Fruit fly (Drosophila melanogaster) whole organism, embryonic: Measurements from ENCODE around the gene arx.

ENCODE experiments used
- Abd-B ChIP-seq: fragments of 200-800 bp; sonication (Bioruptor generic); optimal IDR thresholded peaks from 2 replicates; lab custom pipeline; 2018; ENCODE audit warnings: missing biosample characterization, mild to moderate bottlenecking, missing genetic modification characterization, moderate library complexity
- Atf6 ChIP-seq: fragments of 200-800 bp; sonication (Bioruptor generic); IDR thresholded peaks from 2 replicates; pipeline ENCODE4 v1.3.6; 2022; ENCODE audit warnings: missing biosample characterization, missing genetic modification characterization
- Bdp1 ChIP-seq: fragments of 200-800 bp; sonication (Bioruptor generic); optimal IDR thresholded peaks from 3 replicates; lab custom pipeline; 2016; ENCODE audit warnings: missing biosample characterization, missing genetic modification characterization
- Bgb ChIP-seq: fragments of 200-800 bp; sonication (Bioruptor generic); IDR thresholded peaks from 2 replicates; pipeline ENCODE4 v1.3.6; 2022; ENCODE audit warnings: missing biosample characterization, missing genetic modification characterization; ENCODE audit not compliant: partially characterized antibody
- Blimp-1 ChIP-seq: fragments of 200-800 bp; sonication (Bioruptor generic); optimal IDR thresholded peaks from 3 replicates; lab custom pipeline; 2018; ENCODE audit warnings: missing biosample characterization, missing genetic modification characterization, mild to moderate bottlenecking, moderate library complexity, missing genetic modification reagents
- BtbVII ChIP-seq: fragments of 200-800 bp; sonication (Bioruptor generic); optimal IDR thresholded peaks from 3 replicates; lab custom pipeline; 2017; ENCODE audit warnings: missing biosample characterization, mild to moderate bottlenecking, missing genetic modification characterization
- CG11247 ChIP-seq: fragments of 200-800 bp; sonication (Bioruptor generic); IDR thresholded peaks from 2 replicates; pipeline ENCODE4 v1.3.6; 2022; ENCODE audit warnings: missing biosample characterization, missing genetic modification characterization
- CG12155 ChIP-seq: fragments of 200-800 bp; sonication (Bioruptor generic); optimal IDR thresholded peaks from 3 replicates; lab custom pipeline; 2016; ENCODE audit warnings: missing biosample characterization, missing genetic modification characterization
- CG13624 ChIP-seq: fragments of 200-800 bp; sonication (Bioruptor generic); optimal IDR thresholded peaks from 2 replicates; lab custom pipeline; 2016; ENCODE audit warnings: missing biosample characterization, missing genetic modification characterization
- CG13775 ChIP-seq: fragments of 200-800 bp; sonication (Bioruptor generic); optimal IDR thresholded peaks from 3 replicates; lab custom pipeline; 2017; ENCODE audit warnings: missing biosample characterization, mild to moderate bottlenecking, missing genetic modification characterization
- CG15269 ChIP-seq: fragments of 200-800 bp; sonication (Bioruptor generic); optimal IDR thresholded peaks from 2 replicates; lab custom pipeline; 2018; ENCODE audit warnings: missing biosample characterization, mild to moderate bottlenecking, missing genetic modification characterization, moderate library complexity
- CG1603 ChIP-seq: fragments of 200-800 bp; sonication (Bioruptor generic); optimal IDR thresholded peaks from 2 replicates; lab custom pipeline; 2019; ENCODE audit warnings: missing biosample characterization, mild to moderate bottlenecking, missing genetic modification characterization, moderate library complexity
- CG16813 ChIP-seq: fragments of 200-800 bp; sonication (Bioruptor generic); IDR thresholded peaks from 3 replicates; pipeline ENCODE4 v1.3.6; 2022; ENCODE audit warnings: missing biosample characterization, missing genetic modification characterization; ENCODE audit not compliant: partially characterized antibody
- CG17612 ChIP-seq: fragments of 200-800 bp; sonication (Bioruptor generic); IDR thresholded peaks from 2 replicates; pipeline ENCODE4 v1.3.6; 2022; ENCODE audit warnings: missing biosample characterization, missing genetic modification characterization
- CG18262 ChIP-seq: fragments of 200-800 bp; optimal IDR thresholded peaks from 3 replicates; lab custom pipeline; 2019; ENCODE audit warnings: missing biosample characterization, mild to moderate bottlenecking, missing genetic modification characterization, moderate library complexity
- CG2129 ChIP-seq: fragments of 200-800 bp; sonication (Bioruptor generic); IDR thresholded peaks from 2 replicates; pipeline ENCODE4 v1.3.6; 2022; ENCODE audit warnings: missing biosample characterization, missing genetic modification characterization; ENCODE audit not compliant: partially characterized antibody
- CG2678 ChIP-seq: fragments of 200-800 bp; sonication (Bioruptor generic); optimal IDR thresholded peaks from 3 replicates; lab custom pipeline; 2019; ENCODE audit warnings: missing biosample characterization, mild to moderate bottlenecking, missing genetic modification characterization, moderate library complexity
- CG30431 ChIP-seq: fragments of 200-800 bp; sonication (Bioruptor generic); optimal IDR thresholded peaks from 2 replicates; lab custom pipeline; 2017; ENCODE audit warnings: missing biosample characterization, missing genetic modification characterization
- CG32532 ChIP-seq: fragments of 200-800 bp; sonication (Bioruptor generic); IDR thresholded peaks from 2 replicates; pipeline ENCODE4 v1.3.6; 2022; ENCODE audit warnings: missing biosample characterization, missing genetic modification characterization
- CG4707 ChIP-seq: fragments of 200-800 bp; sonication (Bioruptor generic); optimal IDR thresholded peaks from 2 replicates; lab custom pipeline; 2018; ENCODE audit warnings: missing biosample characterization, mild to moderate bottlenecking, missing genetic modification characterization, moderate library complexity
- CG7372 ChIP-seq: fragments of 200-800 bp; sonication (Bioruptor generic); IDR thresholded peaks from 2 replicates; pipeline ENCODE4 v1.3.6; 2022; ENCODE audit warnings: missing biosample characterization, missing genetic modification characterization
- CG7745 ChIP-seq: fragments of 200-800 bp; sonication (Bioruptor generic); optimal IDR thresholded peaks from 2 replicates; lab custom pipeline; 2018; ENCODE audit warnings: missing biosample characterization, mild to moderate bottlenecking, missing genetic modification characterization, moderate library complexity
- CG7963 ChIP-seq: fragments of 200-800 bp; sonication (Bioruptor generic); IDR thresholded peaks from 3 replicates; pipeline ENCODE4 v1.3.6; 2022; ENCODE audit warnings: missing biosample characterization, missing genetic modification characterization; ENCODE audit not compliant: partially characterized antibody
- CG8290 ChIP-seq, 3 experiments: fragments of 200-800 bp; sonication (Bioruptor generic); optimal IDR thresholded peaks; 2 replicates each; lab custom pipeline; 2016 to 2019; ENCODE audit warnings: missing biosample characterization in 3 of 3, missing genetic modification characterization in 3 of 3, mild to moderate bottlenecking in 2 of 3, moderate library complexity in 1 of 3
- CG9609 ChIP-seq: fragments of 200-800 bp; sonication (Bioruptor generic); optimal IDR thresholded peaks from 3 replicates; lab custom pipeline; 2016; ENCODE audit warnings: missing biosample characterization, missing genetic modification characterization
- Fer1 ChIP-seq: fragments of 200-800 bp; sonication (Bioruptor generic); optimal IDR thresholded peaks from 2 replicates; lab custom pipeline; 2017; ENCODE audit warnings: missing biosample characterization, mild to moderate bottlenecking, missing genetic modification characterization
- Fer3 ChIP-seq: fragments of 200-800 bp; sonication (Bioruptor generic); optimal IDR thresholded peaks from 2 replicates; lab custom pipeline; 2018; ENCODE audit warnings: missing biosample characterization, mild to moderate bottlenecking, missing genetic modification characterization, moderate library complexity
- Jarid2 ChIP-seq: fragments of 200-800 bp; sonication (Bioruptor generic); optimal IDR thresholded peaks from 3 replicates; lab custom pipeline; 2017; ENCODE audit warnings: mild to moderate bottlenecking, missing biosample characterization, missing genetic modification reagents, missing genetic modification characterization
- Max ChIP-seq: fragments of 200-800 bp; sonication (Bioruptor generic); optimal IDR thresholded peaks from 2 replicates; lab custom pipeline; 2016; ENCODE audit warnings: missing biosample characterization, mild to moderate bottlenecking, missing genetic modification characterization
- NFAT ChIP-seq: fragments of 200-800 bp; sonication (Bioruptor generic); IDR thresholded peaks from 2 replicates; pipeline ENCODE4 v1.3.6; 2022; ENCODE audit warnings: missing biosample characterization, missing genetic modification characterization
- Opbp ChIP-seq: fragments of 200-800 bp; sonication (Bioruptor generic); IDR thresholded peaks from 3 replicates; pipeline ENCODE4 v1.3.6; 2022; ENCODE audit warnings: missing biosample characterization, missing genetic modification characterization; ENCODE audit not compliant: partially characterized antibody
- Sox100B ChIP-seq: fragments of 200-800 bp; sonication (Bioruptor generic); optimal IDR thresholded peaks from 3 replicates; lab custom pipeline; 2018; ENCODE audit warnings: missing biosample characterization, mild to moderate bottlenecking, missing genetic modification characterization
- Ssrp ChIP-seq: fragments of 200-800 bp; sonication (Bioruptor generic); optimal IDR thresholded peaks from 2 replicates; lab custom pipeline; 2018; ENCODE audit warnings: missing biosample characterization, mild to moderate bottlenecking, missing genetic modification characterization, moderate library complexity
- YL-1 ChIP-seq: fragments of 200-800 bp; sonication (Bioruptor generic); optimal IDR thresholded peaks from 3 replicates; lab custom pipeline; 2017; ENCODE audit warnings: missing biosample characterization, mild to moderate bottlenecking, missing genetic modification characterization
- ap ChIP-seq: fragments of 200-800 bp; sonication (Bioruptor generic); IDR thresholded peaks from 2 replicates; pipeline ENCODE4 v1.3.6; 2022; ENCODE audit warnings: missing biosample characterization, missing genetic modification characterization
- cas ChIP-seq: fragments of 200-800 bp; sonication (Bioruptor generic); IDR thresholded peaks from 2 replicates; pipeline ENCODE4 v1.3.6; 2022; ENCODE audit warnings: missing biosample characterization, missing genetic modification characterization
- crol ChIP-seq: fragments of 200-800 bp; sonication (Bioruptor generic); IDR thresholded peaks from 2 replicates; pipeline ENCODE4 v1.3.6; 2022; ENCODE audit warnings: missing biosample characterization, missing genetic modification characterization
- eve ChIP-seq, 2 experiments: fragments of >200 bp; optimal IDR thresholded peaks; 2 replicates each; lab custom pipeline; 2017; ENCODE audit warnings: missing biosample characterization in 2 of 2, missing genetic modification characterization in 2 of 2
- gfzf ChIP-seq: fragments of 200-800 bp; sonication (Bioruptor generic); optimal IDR thresholded peaks from 2 replicates; lab custom pipeline; 2016; ENCODE audit warnings: missing biosample characterization, mild to moderate bottlenecking, missing genetic modification characterization, moderate library complexity
- grn ChIP-seq: fragments of 200-800 bp; sonication (Bioruptor generic); optimal IDR thresholded peaks from 3 replicates; lab custom pipeline; 2017; ENCODE audit warnings: missing biosample characterization, missing genetic modification characterization
- kah ChIP-seq: fragments of 200-800 bp; sonication (Bioruptor generic); optimal IDR thresholded peaks from 2 replicates; lab custom pipeline; 2018; ENCODE audit warnings: missing biosample characterization, mild to moderate bottlenecking, missing genetic modification characterization
- nerfin-1 ChIP-seq: fragments of 200-800 bp; sonication (Bioruptor generic); optimal IDR thresholded peaks from 3 replicates; lab custom pipeline; 2019; ENCODE audit warnings: missing biosample characterization, mild to moderate bottlenecking, missing genetic modification characterization, moderate library complexity
- nom ChIP-seq: fragments of 200-800 bp; sonication (Bioruptor generic); optimal IDR thresholded peaks from 2 replicates; lab custom pipeline; 2017; ENCODE audit warnings: missing biosample characterization, missing genetic modification characterization, mild to moderate bottlenecking, moderate library complexity, missing genetic modification reagents
- odd ChIP-seq: fragments of 200-800 bp; sonication (Bioruptor generic); optimal IDR thresholded peaks from 2 replicates; lab custom pipeline; 2017; ENCODE audit warnings: missing biosample characterization, mild to moderate bottlenecking, missing genetic modification characterization
- otp ChIP-seq: fragments of 200-800 bp; sonication (Bioruptor generic); IDR thresholded peaks from 3 replicates; pipeline ENCODE4, ENCODE4 v1.3.6; 2022; ENCODE audit warnings: missing biosample characterization, missing genetic modification characterization
- sima ChIP-seq: fragments of 200-800 bp; sonication (Bioruptor generic); optimal IDR thresholded peaks from 2 replicates; lab custom pipeline; 2016; ENCODE audit warnings: missing biosample characterization, missing genetic modification characterization
- sisA ChIP-seq: fragments of 200-800 bp; sonication (Bioruptor generic); IDR thresholded peaks from 2 replicates; pipeline ENCODE4 v1.3.6; 2022; ENCODE audit warnings: missing biosample characterization, missing genetic modification characterization
- slbo ChIP-seq: fragments of 200-800 bp; sonication (Bioruptor generic); IDR thresholded peaks from 2 replicates; pipeline ENCODE4 v1.3.6; 2022; ENCODE audit warnings: missing biosample characterization, missing genetic modification characterization
- sug ChIP-seq: fragments of 200-800 bp; optimal IDR thresholded peaks from 2 replicates; lab custom pipeline; 2019; ENCODE audit warnings: missing biosample characterization, mild to moderate bottlenecking, missing genetic modification characterization, moderate library complexity

The arx gene

dm6 chr3L:18898086-18898470 lies 3.3 kb downstream of the arx start, which contains the start of gene CG3902 (continued):
- TF ChIP-seq Jarid2 (GFP tag; lab: Kevin White, UChicago) (peak; percentile 89), CG8290 (GFP tag; optimal IDR thresholded peaks at IDR 0.05; lab: Kevin White, UChicago) (no peak), CG8290 (tag; optimal IDR thresholded peaks at IDR 0.05; lab: Kevin White, UChicago) (peak in 1 of 2 experiments; percentile 79), CG13775 (no peak), sisA (GFP tag; lab: Robert Waterston, UW) (no peak), Fer1 (GFP tag; lab: Kevin White, UChicago) (peak; percentile 61), CG16813 (no peak), CG32532 (peak; percentile 48; the same call in 1 of the 2 replicates), nerfin-1 (peak; percentile 6), Sox100B (GFP tag; lab: Kevin White, UChicago) (no peak), CG7963 (GFP tag; lab: Robert Waterston, UW) (peak; percentile 49; the same call in 1 of the 3 replicates), Blimp-1 (no peak), CG17612 (GFP tag; lab: Robert Waterston, UW) (no peak), CG2129 (GFP tag; lab: Robert Waterston, UW) (no peak), CG18262 (tag; lab: Kevin White, UChicago) (no peak), sug (tag; lab: Kevin White, UChicago) (peak; percentile 57), Ssrp (no peak), Abd-B (no peak), slbo (GFP tag; lab: Robert Waterston, UW) (peak; percentile 47), CG11247 (0 out of 2 replicates have a peak, but pooled peaks have one; percentile 28), Fer3 (tag; lab: Kevin White, UChicago) (peak; percentile 20), CG2678 (tag; lab: Kevin White, UChicago) (peak; percentile 28), CG15269 (tag; lab: Kevin White, UChicago) (peak; percentile 25), CG9609 (GFP tag; lab: Kevin White, UChicago) (no peak), odd (GFP tag; lab: Kevin White, UChicago) (peak; percentile 43), CG7372 (GFP tag; lab: Robert Waterston, UW) (no peak), sima (no peak), YL-1 (GFP tag; lab: Kevin White, UChicago) (peak; percentile 9), crol (GFP tag; lab: Robert Waterston, UW) (0 out of 2 replicates have a peak, but pooled peaks have one; percentile 23), gfzf (GFP tag; lab: Kevin White, UChicago) (no peak), grn (GFP tag; lab: Kevin White, UChicago) (peak; percentile 84), Max (GFP tag; lab: Kevin White, UChicago) (peak; percentile 18), BtbVII (GFP tag; lab: Kevin White, UChicago) (peak; percentile 43), CG13624 (GFP tag; lab: Kevin White, UChicago) (peak; percentile 9), CG1603 (tag; lab: Kevin White, UChicago) (peak; percentile 29), ap (GFP tag; lab: Robert Waterston, UW) (no peak), NFAT (GFP tag; lab: Robert Waterston, UW) (peak; percentile 68), CG4707 (GFP tag; lab: Kevin White, UChicago) (peak; percentile 7), Bgb (GFP tag; lab: Robert Waterston, UW) (peak; percentile 59; the same call in 1 of the 2 replicates), CG12155 (no peak), eve (GFP tag; optimal IDR thresholded peaks at IDR 0.05; lab: Kevin White, UChicago) (no peak), nom (GFP tag; lab: Kevin White, UChicago) (peak; percentile 6), cas (no peak), Bdp1 (no peak), kah (GFP tag; lab: Kevin White, UChicago) (peak; percentile 98), Atf6 (peak; percentile 60; the same call in 1 of the 2 replicates), otp (no peak), CG30431 (GFP tag; lab: Kevin White, UChicago) (no peak), CG7745 (no peak), Opbp (GFP tag; lab: Robert Waterston, UW) (peak; percentile 66; the same call in 1 of the 3 replicates)
